Worm (Caenorhabditis elegans): ENCODE data around the gene grl-3.

The grl-3 gene

DNA sequence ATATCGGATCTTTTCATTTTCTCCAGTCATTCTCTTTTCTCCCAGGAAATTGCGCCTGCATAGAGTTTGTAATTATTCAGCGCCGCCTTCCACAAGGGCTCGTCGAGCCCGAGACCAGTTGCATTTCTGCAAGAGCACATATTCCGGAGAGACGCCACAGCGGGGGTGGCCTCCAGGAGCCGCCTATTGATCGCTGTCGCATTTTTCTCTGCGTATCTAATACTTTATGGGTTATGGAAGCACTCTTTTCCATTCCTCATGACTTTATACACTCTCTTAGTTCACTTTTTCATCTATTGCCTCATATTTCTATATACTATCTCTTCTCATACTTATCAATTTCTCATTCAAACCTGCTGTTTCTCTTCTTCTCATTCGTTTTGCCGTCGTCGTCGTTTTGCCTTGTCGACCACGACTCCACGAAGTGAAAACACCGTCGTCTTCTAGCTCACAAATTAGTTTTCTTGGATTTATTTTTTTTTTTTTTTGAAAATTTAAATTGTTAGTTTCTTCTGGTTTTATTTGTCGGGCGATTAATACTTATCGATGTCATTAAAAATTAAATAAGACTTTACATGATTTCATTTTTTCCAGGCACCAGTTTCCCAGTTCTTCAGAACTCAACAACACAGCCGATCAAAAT, 36.0 kb upstream of the grl-3 start, which contains the start of gene cnb-1 (continued):
- TF ChIP-seq ttx-3 (tag; optimal IDR thresholded peaks at IDR 0.05) (no peak), ahr-1 (tag; optimal IDR thresholded peaks at IDR 0.05) (no peak), C08G9.2 (tag; optimal IDR thresholded peaks at IDR 0.05) (peak; percentile 32), che-1 (tag; optimal IDR thresholded peaks at IDR 0.05) (no peak), C38D4.7 (GFP tag; optimal IDR thresholded peaks at IDR 0.05) (no peak), pha-2 (tag; optimal IDR thresholded peaks at IDR 0.05) (no peak), nhr-11 (tag; optimal IDR thresholded peaks at IDR 0.05) (no peak), dve-1 (tag; optimal IDR thresholded peaks at IDR 0.05) (no peak), pqm-1 (tag; optimal IDR thresholded peaks at IDR 0.05) (no peak), ceh-19 (GFP tag; optimal IDR thresholded peaks at IDR 0.05) (no peak), rnt-1 (tag; optimal IDR thresholded peaks at IDR 0.05) (peak; percentile 38), pax-1 (tag; optimal IDR thresholded peaks at IDR 0.05) (no peak), elt-4 (tag; optimal IDR thresholded peaks at IDR 0.05) (no peak), odd-2 (tag; optimal IDR thresholded peaks at IDR 0.05) (no peak), elt-2 (tag; optimal IDR thresholded peaks at IDR 0.05) (no peak), F13H6.1 (tag; optimal IDR thresholded peaks at IDR 0.05) (peak; percentile 39), lin-11 (tag; optimal IDR thresholded peaks at IDR 0.05) (no peak), ets-4 (tag; optimal IDR thresholded peaks at IDR 0.05) (no peak), pag-3 (tag; optimal IDR thresholded peaks at IDR 0.05; ENCODE audit: borderline replicate concordance) (no peak), T23F11.4 (GFP tag; optimal IDR thresholded peaks at IDR 0.05) (no peak), K09A11.1 (tag; optimal IDR thresholded peaks at IDR 0.05; ENCODE audit: insufficient read depth) (no peak), hlh-13 (GFP tag; optimal IDR thresholded peaks at IDR 0.05) (no peak), tbx-7 (tag; optimal IDR thresholded peaks at IDR 0.05) (no peak), ceh-18 (tag; optimal IDR thresholded peaks at IDR 0.05) (peak; percentile 76), hlh-6 (tag; optimal IDR thresholded peaks at IDR 0.05) (peak; percentile 29), ceh-2 (tag; optimal IDR thresholded peaks at IDR 0.05) (peak; percentile 61), hlh-30 (tag; optimal IDR thresholded peaks at IDR 0.05; ENCODE audit: insufficient read depth) (peak; percentile 54), ceh-45 (GFP tag; IDR thresholded peaks at IDR 0.05) (no peak), pros-1 (tag; optimal IDR thresholded peaks at IDR 0.05) (no peak), zip-5 (tag; optimal IDR thresholded peaks at IDR 0.05) (peak; percentile 9), lim-6 (tag; optimal IDR thresholded peaks at IDR 0.05) (peak; percentile 16), ceh-34 (tag; optimal IDR thresholded peaks at IDR 0.05) (no peak), ref-2 (tag; optimal IDR thresholded peaks at IDR 0.05) (peak; percentile 69), ceh-6 (GFP tag; optimal IDR thresholded peaks at IDR 0.05) (no peak), sdc-2 (tag; optimal IDR thresholded peaks at IDR 0.05) (peak; percentile 13), gmeb-2 (tag; optimal IDR thresholded peaks at IDR 0.05) (no peak), fax-1 (tag; optimal IDR thresholded peaks at IDR 0.05) (no peak), mec-3 (tag; optimal IDR thresholded peaks at IDR 0.05; ENCODE audit: borderline replicate concordance) (no peak), ceh-30 (tag; optimal IDR thresholded peaks at IDR 0.05) (no peak), nfya-1 (tag; optimal IDR thresholded peaks at IDR 0.05) (peak; percentile 64), npax-4 (tag; optimal IDR thresholded peaks at IDR 0.05) (no peak), tbx-2 (tag; optimal IDR thresholded peaks at IDR 0.05) (peak; percentile 75), nhr-232 (tag; optimal IDR thresholded peaks at IDR 0.05) (no peak), unc-55 (GFP tag; optimal IDR thresholded peaks at IDR 0.05) (peak; percentile 82), sox-2 (GFP tag; IDR thresholded peaks at IDR 0.05) (no peak), ceh-31 (tag; optimal IDR thresholded peaks at IDR 0.05) (peak; percentile 85)
